Worm (Caenorhabditis elegans) whole organism, early embryonic: ENCODE measurements around the gene C04F6.7.

ENCODE experiments used
- B0310.2 ChIP-seq: sonication (generic microtip); optimal IDR thresholded peaks from 2 replicates; lab custom pipeline; 2016; ENCODE audit warnings: mild to moderate bottlenecking, missing genetic modification characterization, missing compliant biosample characterization
- F13C5.2 ChIP-seq: sonication (generic microtip); optimal IDR thresholded peaks from 2 replicates; lab custom pipeline; 2017; ENCODE audit warnings: mild to moderate bottlenecking, missing genetic modification characterization, inconsistent platforms, missing compliant biosample characterization
- ama-1 ChIP-seq: fragments of 150-350 bp; optimal IDR thresholded peaks from 2 replicates; lab custom pipeline; 2014
- ceh-13 ChIP-seq: fragments of 200-800 bp; sonication (Bioruptor generic); optimal IDR thresholded peaks from 2 replicates; lab custom pipeline; 2018; ENCODE audit warnings: mild to moderate bottlenecking, missing genetic modification characterization, missing compliant biosample characterization
- ets-7 ChIP-seq: sonication (generic microtip); optimal IDR thresholded peaks from 2 replicates; lab custom pipeline; 2016; ENCODE audit warnings: missing genotype, missing genetic modification characterization, missing compliant biosample characterization
- flt-1 ChIP-seq: fragments of 200-800 bp; sonication (Bioruptor generic); IDR thresholded peaks from 2 replicates; pipeline ENCODE4 v1.3.6; 2022; ENCODE audit warnings: missing genetic modification characterization, missing compliant biosample characterization
- hmbx-1 ChIP-seq: sonication (generic microtip); optimal IDR thresholded peaks from 2 replicates; lab custom pipeline; 2016; ENCODE audit warnings: mild to moderate bottlenecking, missing genetic modification characterization, missing compliant biosample characterization
- hmg-4 ChIP-seq: fragments of 200-800 bp; sonication (Bioruptor generic); optimal IDR thresholded peaks from 2 replicates; lab custom pipeline; 2018; ENCODE audit warnings: mild to moderate bottlenecking, missing genetic modification characterization, missing compliant biosample characterization
- hnd-1 ChIP-seq: sonication (generic microtip); optimal IDR thresholded peaks from 2 replicates; lab custom pipeline; 2016; ENCODE audit warnings: missing genetic modification characterization, missing compliant biosample characterization
- tbx-11 ChIP-seq: fragments of 200-800 bp; sonication (Bioruptor generic); IDR thresholded peaks from 2 replicates; pipeline ENCODE4 v1.3.6; 2022; ENCODE audit warnings: missing genetic modification characterization, missing compliant biosample characterization

DNA sequence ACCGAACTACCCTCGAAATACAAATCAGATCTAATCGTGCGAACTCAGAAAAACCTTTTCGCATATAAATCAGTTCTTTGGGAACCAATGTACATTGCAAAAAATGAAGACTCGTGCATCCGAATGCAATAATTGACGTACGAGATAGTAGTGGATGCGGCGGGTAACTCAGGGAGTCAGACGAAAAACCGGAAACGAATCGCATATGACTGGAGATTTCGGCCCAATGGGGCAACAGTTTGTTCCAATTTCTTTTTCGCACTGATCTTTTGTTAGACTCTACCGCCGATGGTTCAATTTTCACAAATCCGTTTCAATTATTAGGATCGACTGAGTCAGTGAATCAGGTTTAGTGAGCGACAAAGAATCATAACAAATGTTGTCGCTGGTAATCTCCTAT, 52.2 kb downstream of the C04F6.7 start:
- TF ChIP-seq F13C5.2 (tag; lab: Kevin White, UChicago) (no peak), ets-7 (tag; lab: Kevin White, UChicago) (no peak), tbx-11 (no peak), ceh-13 (no peak), hmbx-1 (tag; lab: Kevin White, UChicago) (no peak), hmg-4 (GFP tag; lab: Kevin White, UChicago) (no peak), ama-1 (lab: Kevin White, UChicago) (no peak), B0310.2 (tag; lab: Kevin White, UChicago) (no peak), flt-1 (GFP tag; lab: Robert Waterston, UW) (no peak), hnd-1 (tag; lab: Kevin White, UChicago) (no peak)
